Fruit fly (Drosophila melanogaster) whole organism, adult: ENCODE data around the gene Ser12.
A peak's percentile ranks its signal among the peaks of the same experiment; 100 is the strongest.

Source experiments
- CG11617 ChIP-seq: fragments of 200-800 bp; sonication (Bioruptor generic); optimal IDR thresholded peaks from 2 replicates; lab custom pipeline; 2017; ENCODE audit warnings: mild to moderate bottlenecking, missing biosample characterization, missing genetic modification reagents, missing genetic modification characterization
- CG12768 ChIP-seq: fragments of 200-800 bp; sonication (Bioruptor generic); optimal IDR thresholded peaks from 2 replicates; lab custom pipeline; 2017; ENCODE audit warnings: missing biosample characterization, missing genetic modification characterization, mild to moderate bottlenecking, moderate library complexity, missing genetic modification reagents
- CG14711 ChIP-seq: fragments of 200-800 bp; sonication (Bioruptor generic); optimal IDR thresholded peaks from 2 replicates; lab custom pipeline; 2018; ENCODE audit warnings: missing biosample characterization, mild to moderate bottlenecking, missing genetic modification characterization, moderate library complexity
- CG1620 ChIP-seq: fragments of 200-800 bp; sonication (Bioruptor generic); optimal IDR thresholded peaks from 2 replicates; lab custom pipeline; 2016; ENCODE audit warnings: missing biosample characterization, missing genetic modification characterization
- CG33017 ChIP-seq: fragments of 200-800 bp; sonication (Bioruptor generic); optimal IDR thresholded peaks from 2 replicates; lab custom pipeline; 2018; ENCODE audit warnings: missing biosample characterization, mild to moderate bottlenecking, missing genetic modification characterization, moderate library complexity
- CG5204 ChIP-seq: fragments of 200-800 bp; sonication (Bioruptor generic); optimal IDR thresholded peaks from 2 replicates; lab custom pipeline; 2016; ENCODE audit warnings: missing biosample characterization, missing genetic modification characterization
- CG7045 ChIP-seq: fragments of 200-800 bp; sonication (Bioruptor generic); optimal IDR thresholded peaks from 2 replicates; lab custom pipeline; 2017; ENCODE audit warnings: missing biosample characterization, mild to moderate bottlenecking, missing genetic modification characterization
- CG7101 ChIP-seq: fragments of 200-800 bp; sonication (Bioruptor generic); optimal IDR thresholded peaks from 2 replicates; lab custom pipeline; 2018; ENCODE audit warnings: missing biosample characterization, mild to moderate bottlenecking, missing genetic modification characterization, moderate library complexity
- Clk ChIP-seq: fragments of 200-800 bp; sonication (Bioruptor generic); optimal IDR thresholded peaks from 2 replicates; lab custom pipeline; 2017; ENCODE audit warnings: missing biosample characterization, missing genetic modification characterization
- Crg-1 ChIP-seq: fragments of 200-800 bp; sonication (Bioruptor generic); optimal IDR thresholded peaks from 2 replicates; lab custom pipeline; 2016; ENCODE audit warnings: missing biosample characterization, missing genetic modification characterization
- Hr96 ChIP-seq: fragments of 200-800 bp; sonication (Bioruptor generic); optimal IDR thresholded peaks from 2 replicates; lab custom pipeline; 2016; ENCODE audit warnings: missing biosample characterization, missing genetic modification characterization
- Mnt ChIP-seq: fragments of 200-800 bp; sonication (Bioruptor generic); optimal IDR thresholded peaks from 2 replicates; lab custom pipeline; 2016; ENCODE audit warnings: missing biosample characterization, mild to moderate bottlenecking, missing genetic modification characterization
- bab1 ChIP-seq: fragments of 200-800 bp; sonication (Bioruptor generic); optimal IDR thresholded peaks from 3 replicates; lab custom pipeline; 2019; ENCODE audit warnings: missing biosample characterization, mild to moderate bottlenecking, missing genetic modification characterization, moderate library complexity
- cic ChIP-seq: fragments of 200-800 bp; sonication (Bioruptor generic); optimal IDR thresholded peaks from 2 replicates; lab custom pipeline; 2017; ENCODE audit warnings: missing biosample characterization, mild to moderate bottlenecking, missing genetic modification characterization, moderate library complexity
- cnc ChIP-seq, 2 experiments: fragments of >200 bp; optimal IDR thresholded peaks; 2 replicates each; lab custom pipeline; 2017
- kay ChIP-seq: fragments of 200-800 bp; sonication (Bioruptor generic); peaks from one replicate; lab custom pipeline; 2016; ENCODE audit warnings: missing biosample characterization, missing genetic modification characterization, borderline replicate concordance
- ovo ChIP-seq: fragments of 200-800 bp; sonication (Bioruptor generic); optimal IDR thresholded peaks from 2 replicates; lab custom pipeline; 2016; ENCODE audit warnings: missing biosample characterization, missing genetic modification characterization
- pad ChIP-seq: fragments of 200-800 bp; sonication (Bioruptor generic); optimal IDR thresholded peaks from 3 replicates; lab custom pipeline; 2017; ENCODE audit warnings: missing biosample characterization, missing genetic modification characterization, mild to moderate bottlenecking, moderate library complexity, missing genetic modification reagents
- tj ChIP-seq: fragments of 200-800 bp; sonication (Bioruptor generic); optimal IDR thresholded peaks from 3 replicates; lab custom pipeline; 2017; ENCODE audit warnings: missing biosample characterization, mild to moderate bottlenecking, missing genetic modification characterization, moderate library complexity
- toe ChIP-seq: fragments of 200-800 bp; sonication (Bioruptor generic); optimal IDR thresholded peaks from 2 replicates; lab custom pipeline; 2016; ENCODE audit warnings: missing biosample characterization, missing genetic modification characterization

Ser12 gene

DNA sequence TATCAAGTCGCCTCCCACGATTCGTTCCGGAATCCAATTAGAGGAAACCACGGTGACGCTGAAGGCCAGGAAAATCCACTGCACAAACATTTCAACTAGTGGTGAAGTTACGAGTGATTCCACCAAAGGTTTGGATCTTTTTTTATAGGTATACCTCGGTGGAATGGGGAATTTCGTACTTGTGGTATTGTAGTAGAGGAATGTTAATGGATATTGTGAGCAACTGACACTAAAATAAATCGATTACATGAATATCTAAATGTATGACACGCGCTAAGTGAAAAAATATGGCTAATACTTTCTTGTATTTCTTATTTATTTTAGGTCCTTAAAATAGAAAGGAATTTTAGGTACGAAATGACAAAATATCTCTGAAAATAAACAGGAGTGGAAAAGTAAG, 1.2 kb upstream of the Ser12 start, which contains the start of gene CG17239:
Gene CG17239 (minus strand): TSS at position 101 of the 400 bp plus-strand sequence.
- TF ChIP-seq cnc (optimal IDR thresholded peaks at IDR 0.05; lab: Kevin White, UChicago) (no peak), CG11617 (GFP tag; lab: Kevin White, UChicago) (no peak), bab1 (GFP tag; lab: Kevin White, UChicago) (no peak), ovo (no peak), Mnt (no peak), CG5204 (GFP tag; lab: Kevin White, UChicago) (no peak)

DNA sequence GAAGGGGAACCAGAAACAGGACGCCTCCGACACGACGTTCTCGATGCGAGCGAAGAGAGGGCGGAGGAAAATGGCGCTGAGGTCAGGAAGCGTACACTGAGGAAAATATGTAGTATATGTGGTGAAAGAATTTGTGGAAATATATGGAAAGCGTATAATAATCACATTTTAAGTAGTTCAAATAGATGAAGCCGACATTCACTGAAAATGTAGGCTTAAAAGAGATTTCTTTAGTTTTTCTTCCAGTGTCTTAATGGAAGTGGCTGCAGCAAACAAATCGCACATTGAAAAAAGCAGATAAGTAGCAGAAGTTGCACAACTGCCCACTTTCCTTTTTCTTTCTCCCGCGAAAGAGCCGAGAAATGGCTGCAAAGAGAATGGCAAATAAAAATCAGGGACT, 1.5 kb downstream of the Ser12 start:
- TF ChIP-seq cnc (optimal IDR thresholded peaks at IDR 0.05; lab: Kevin White, UChicago) (no peak), CG33017 (tag; lab: Kevin White, UChicago) (no peak), pad (GFP tag; lab: Kevin White, UChicago) (no peak), Crg-1 (GFP tag; lab: Kevin White, UChicago) (no peak), Clk (GFP tag; lab: Kevin White, UChicago) (no peak), CG12768 (GFP tag; lab: Kevin White, UChicago) (no peak), ovo (no peak), Hr96 (no peak), toe (GFP tag; lab: Kevin White, UChicago) (no peak), tj (GFP tag; lab: Kevin White, UChicago) (no peak)

DNA sequence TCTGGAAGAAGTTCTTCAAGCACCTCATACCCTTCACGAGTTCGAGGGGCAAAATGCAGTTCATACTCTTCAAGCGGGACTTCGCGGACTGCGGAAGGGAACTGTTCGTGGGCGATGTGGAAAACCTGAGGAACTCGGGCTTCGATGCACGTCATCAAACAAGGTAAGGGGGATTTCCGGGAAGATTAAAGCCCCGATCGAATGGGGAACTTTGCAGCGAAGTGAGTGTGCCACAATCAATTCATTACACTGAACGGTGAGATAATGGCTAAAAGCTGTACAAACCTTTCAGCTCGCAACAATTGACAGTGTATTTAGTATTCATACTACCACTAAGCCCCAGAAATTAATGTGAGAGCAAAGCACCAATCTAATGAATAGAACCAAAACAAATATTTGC, 8.3 kb downstream of the Ser12 start:
- TF ChIP-seq pad (GFP tag; lab: Kevin White, UChicago) = no peak
- TF ChIP-seq Clk (GFP tag; lab: Kevin White, UChicago) = no peak
- no peak for TF ChIP-seq CG7045
- TF ChIP-seq toe (GFP tag; lab: Kevin White, UChicago) = no peak
- TF ChIP-seq Mnt = no peak
- TF ChIP-seq CG11617 (GFP tag; lab: Kevin White, UChicago) = no peak

DNA sequence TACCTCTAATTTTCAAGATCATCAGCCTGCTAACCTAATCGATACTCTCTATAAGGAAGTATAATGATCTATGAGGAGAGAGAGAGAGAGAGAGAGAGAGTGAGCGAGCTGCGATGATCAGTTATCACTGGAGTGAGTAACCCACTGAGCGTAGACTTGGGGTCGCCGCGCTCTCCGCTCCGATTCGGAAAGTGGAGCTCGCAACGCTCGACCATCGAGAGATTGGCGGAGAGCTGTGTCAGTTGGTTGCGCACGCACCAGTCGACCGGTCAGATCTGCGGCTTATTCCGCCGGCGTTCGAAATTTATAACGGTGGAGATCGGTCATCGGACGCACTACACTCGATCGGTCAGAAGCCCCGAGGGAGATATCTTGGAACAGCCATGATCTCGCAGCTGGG, 8.9 kb downstream of the Ser12 start, which contains the start of gene CG4267:
Gene CG4267 (plus strand): TSS at position 240 of the 400 bp plus-strand sequence.
- TF ChIP-seq ovo = peak; percentile 27
- no peak for TF ChIP-seq pad (GFP tag; lab: Kevin White, UChicago)
- TF ChIP-seq CG7101 (tag; lab: Kevin White, UChicago) = no peak
- TF ChIP-seq CG33017 (tag; lab: Kevin White, UChicago) = no peak
- TF ChIP-seq cic = no peak

DNA sequence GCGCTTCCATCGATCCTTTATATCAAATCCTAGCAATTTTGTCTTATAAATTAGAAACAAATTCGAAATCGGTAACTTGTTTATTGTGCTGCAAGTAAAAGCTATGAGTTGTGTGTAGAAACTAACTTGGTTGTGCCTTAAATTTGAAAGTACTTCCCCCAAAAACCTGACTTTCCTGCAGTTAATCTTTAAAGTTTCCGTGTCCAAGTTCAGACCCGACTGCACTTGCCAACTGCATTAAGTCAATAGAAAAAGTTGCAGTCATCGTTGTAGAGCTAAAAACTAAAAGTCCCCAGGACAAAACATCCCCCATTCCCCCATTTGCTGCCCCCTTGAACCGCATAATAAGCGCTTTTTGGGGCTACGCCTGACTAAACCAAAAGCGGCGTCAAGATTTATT, 10.6 kb downstream of the Ser12 start, which contains the start of gene Tengl1:
Gene Tengl1 (minus strand): TSS at position 101 of the 400 bp plus-strand sequence.
- no peak for TF ChIP-seq cnc (optimal IDR thresholded peaks at IDR 0.05; lab: Kevin White, UChicago)
- no peak for TF ChIP-seq CG5204 (GFP tag; lab: Kevin White, UChicago)
- TF ChIP-seq CG1620 (GFP tag; lab: Kevin White, UChicago) = no peak

DNA sequence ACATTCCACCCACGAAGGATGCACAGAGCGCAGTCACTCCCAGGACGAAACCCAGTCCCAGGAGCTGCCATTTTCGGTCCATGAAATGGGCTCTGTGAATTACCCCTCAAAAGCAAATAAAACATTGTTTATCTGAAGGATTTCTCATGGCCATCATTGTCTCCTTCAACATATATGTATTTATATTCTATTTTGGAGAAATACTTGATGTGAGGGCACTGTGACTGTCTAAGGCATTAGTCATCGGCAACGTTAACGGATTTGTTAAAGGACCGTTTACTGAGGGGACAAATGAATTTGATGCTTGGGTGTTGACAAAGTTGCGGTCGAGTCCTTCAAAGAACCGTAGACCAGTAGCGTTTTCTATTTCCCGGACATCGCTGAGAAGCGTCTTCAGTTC, 11.8 kb downstream of the Ser12 start, which contains the start of gene Tengl2:
Gene Tengl2 (minus strand): TSS at position 101 of the 400 bp plus-strand sequence.
- no peak for TF ChIP-seq pad (GFP tag; lab: Kevin White, UChicago)
- TF ChIP-seq CG14711 (tag; lab: Kevin White, UChicago) = no peak
- no peak for TF ChIP-seq bab1 (GFP tag; lab: Kevin White, UChicago)
- no peak for TF ChIP-seq CG12768 (GFP tag; lab: Kevin White, UChicago)
- no peak for TF ChIP-seq ovo
- no peak for TF ChIP-seq CG7101 (tag; lab: Kevin White, UChicago)
- TF ChIP-seq Mnt = no peak
- no peak for TF ChIP-seq cnc (optimal IDR thresholded peaks at IDR 0.05; lab: Kevin White, UChicago)
- no peak for TF ChIP-seq CG11617 (GFP tag; lab: Kevin White, UChicago)
- no peak for TF ChIP-seq CG5204 (GFP tag; lab: Kevin White, UChicago)
- no peak for TF ChIP-seq Clk (GFP tag; lab: Kevin White, UChicago)
- no peak for TF ChIP-seq CG7045
- no peak for TF ChIP-seq Crg-1 (GFP tag; lab: Kevin White, UChicago)
- TF ChIP-seq toe (GFP tag; lab: Kevin White, UChicago) = no peak
- no peak for TF ChIP-seq kay
- TF ChIP-seq CG1620 (GFP tag; lab: Kevin White, UChicago) = no peak
- no peak for TF ChIP-seq tj (GFP tag; lab: Kevin White, UChicago)

DNA sequence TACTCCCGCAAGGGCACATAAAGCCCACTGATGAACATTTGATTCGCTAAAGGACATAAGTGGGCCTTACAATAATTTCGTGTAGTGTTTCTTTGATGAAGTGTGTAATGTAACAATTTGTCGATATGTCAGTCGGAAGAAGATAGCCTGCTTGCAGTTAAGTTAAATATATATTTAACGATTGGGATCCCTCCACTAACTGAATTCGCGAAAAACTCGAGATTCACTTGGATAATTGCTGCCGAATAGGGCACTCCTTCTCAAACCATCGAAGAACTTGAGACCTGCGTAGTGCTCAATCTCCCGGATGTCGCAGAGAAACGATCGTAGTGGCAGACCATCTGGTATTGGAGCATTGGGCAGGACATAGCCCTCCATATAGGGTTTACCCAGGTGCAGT, 12.9 kb downstream of the Ser12 start, which contains the start of gene Tengl3:
Gene Tengl3 (minus strand): TSS at position 101 of the 400 bp plus-strand sequence.
- TF ChIP-seq Mnt (no peak), Hr96 (no peak), Crg-1 (GFP tag; lab: Kevin White, UChicago) (no peak), bab1 (GFP tag; lab: Kevin White, UChicago) (no peak), CG11617 (GFP tag; lab: Kevin White, UChicago) (no peak), CG1620 (GFP tag; lab: Kevin White, UChicago) (no peak), CG5204 (GFP tag; lab: Kevin White, UChicago) (no peak), Clk (GFP tag; lab: Kevin White, UChicago) (no peak), toe (GFP tag; lab: Kevin White, UChicago) (no peak), cnc (optimal IDR thresholded peaks at IDR 0.05; lab: Kevin White, UChicago) (no peak), ovo (no peak), CG7045 (no peak), kay (no peak), CG7101 (tag; lab: Kevin White, UChicago) (no peak), CG14711 (tag; lab: Kevin White, UChicago) (no peak)
